Worm (Caenorhabditis elegans) whole organism, L3 larva: ENCODE results near the gene C39B5.6.
A peak's percentile ranks its signal among the peaks of the same experiment; 100 is the strongest.

Source experiments
- ZK546.5 ChIP-seq: sonication (generic microtip); optimal IDR thresholded peaks from 2 replicates; lab custom pipeline; 2017; ENCODE audit warnings: missing biosample characterization, missing genetic modification characterization
- aly-2 ChIP-seq: fragments of 150-350 bp; optimal IDR thresholded peaks from 2 replicates; lab custom pipeline; 2014; ENCODE audit warnings: missing biosample characterization, missing genetic modification characterization
- jun-1 ChIP-seq: fragments of 150-350 bp; optimal IDR thresholded peaks from 2 replicates; lab custom pipeline; 2014; ENCODE audit warnings: missing biosample characterization, missing genetic modification reagents, missing genetic modification characterization
- mdl-1 ChIP-seq: fragments of 150-350 bp; optimal IDR thresholded peaks from 2 replicates; lab custom pipeline; 2014; ENCODE audit warnings: missing biosample characterization, missing genetic modification characterization
- nfya-1 ChIP-seq: sonication (generic microtip); optimal IDR thresholded peaks from 2 replicates; lab custom pipeline; 2017; ENCODE audit warnings: missing genetic modification characterization, mild to moderate bottlenecking, missing compliant biosample characterization, antibody characterized with exemption, moderate library complexity; ENCODE audit not compliant: insufficient read depth
- nhr-237 ChIP-seq: fragments of 150-350 bp; optimal IDR thresholded peaks from 2 replicates; lab custom pipeline; 2014; ENCODE audit warnings: missing biosample characterization, missing genetic modification characterization
- nhr-25 ChIP-seq: sonication (generic microtip); optimal IDR thresholded peaks from 2 replicates; lab custom pipeline; 2017; ENCODE audit warnings: missing biosample characterization, missing genetic modification characterization
- nhr-77 ChIP-seq: fragments of 150-350 bp; optimal IDR thresholded peaks from 2 replicates; lab custom pipeline; 2014; ENCODE audit warnings: missing biosample characterization, missing genetic modification characterization
- pha-4 ChIP-seq: fragments of 150-350 bp; optimal IDR thresholded peaks from 2 replicates; lab custom pipeline; 2014; ENCODE audit warnings: missing biosample characterization, missing genetic modification reagents, missing genetic modification characterization
- skn-1 ChIP-seq: fragments of 150-350 bp; optimal IDR thresholded peaks from 2 replicates; lab custom pipeline; 2014; ENCODE audit warnings: missing biosample characterization, missing genetic modification characterization
- zag-1 ChIP-seq: fragments of 150-350 bp; optimal IDR thresholded peaks from 2 replicates; lab custom pipeline; 2014; ENCODE audit warnings: missing biosample characterization, missing genetic modification characterization

ce11 chrIII:2151480-2151995 lies 46.3 kb upstream of the C39B5.6 start, which contains the start of gene gcn-1:
- no peak for TF ChIP-seq mdl-1 (tag; lab: Kevin White, UChicago)
- no peak for TF ChIP-seq nhr-237 (tag; lab: Kevin White, UChicago)
- TF ChIP-seq jun-1 (tag; lab: Kevin White, UChicago): no peak
- TF ChIP-seq aly-2 (tag; lab: Kevin White, UChicago): no peak
- TF ChIP-seq pha-4 (tag; lab: Kevin White, UChicago): peak; percentile 71
- no peak for TF ChIP-seq nhr-25
- peak; percentile 78 for TF ChIP-seq nfya-1 (tag; lab: Kevin White, UChicago)
- TF ChIP-seq skn-1 (tag; lab: Kevin White, UChicago): no peak
- no peak for TF ChIP-seq nhr-77 (tag; lab: Kevin White, UChicago)
- no peak for TF ChIP-seq ZK546.5
- TF ChIP-seq zag-1: no peak
